Worm (Caenorhabditis elegans) whole organism, L3 larva: Measurements from ENCODE around the gene disl-2.

Source experiments
- ama-1 ChIP-seq: fragments of 150-350 bp; optimal IDR thresholded peaks from 2 replicates; lab custom pipeline; 2018
- skn-1 ChIP-seq: fragments of 150-350 bp; optimal IDR thresholded peaks from 2 replicates; lab custom pipeline; 2014; ENCODE audit warnings: missing biosample characterization, missing genetic modification characterization

- TF ChIP-seq skn-1 (tag; lab: Kevin White, UChicago) (no peak), ama-1 (lab: Kevin White, UChicago) (no peak)
Measured at ce11 chrIII:5407588-5407987, 35.4 kb upstream of the disl-2 start, which contains the start of gene W03A5.1.
